Worm (Caenorhabditis elegans) whole organism, mixed stage, embryonic: ENCODE measurements around the gene msp-78.

Source experiments
- bed-3 ChIP-seq: fragments of 200-800 bp; sonication (Bioruptor generic); optimal IDR thresholded peaks from 3 replicates; lab custom pipeline; 2018; ENCODE audit warnings: mild to moderate bottlenecking, missing genetic modification characterization, moderate library complexity, missing compliant biosample characterization
- blmp-1 ChIP-seq: fragments of 150-350 bp; optimal IDR thresholded peaks from 2 replicates; lab custom pipeline; 2014; ENCODE audit warnings: missing biosample characterization, missing genetic modification characterization
- ces-1 ChIP-seq: fragments of 150-350 bp; optimal IDR thresholded peaks from 2 replicates; lab custom pipeline; 2014; ENCODE audit warnings: missing biosample characterization, missing genetic modification reagents, missing genetic modification characterization
- cnd-1 ChIP-seq: fragments of 200-800 bp; sonication (Bioruptor generic); optimal IDR thresholded peaks from 2 replicates; lab custom pipeline; 2018; ENCODE audit warnings: mild to moderate bottlenecking, missing genetic modification characterization, missing compliant biosample characterization
- drap-1 ChIP-seq: fragments of 200-800 bp; sonication (Bioruptor generic); optimal IDR thresholded peaks from 3 replicates; lab custom pipeline; 2018; ENCODE audit warnings: mild to moderate bottlenecking, missing genetic modification characterization, missing compliant biosample characterization
- lin-13 ChIP-seq: fragments of 150-350 bp; optimal IDR thresholded peaks from 2 replicates; lab custom pipeline; 2014; ENCODE audit warnings: missing biosample characterization, missing genetic modification characterization
- lsy-2 ChIP-seq: fragments of 150-350 bp; optimal IDR thresholded peaks from 2 replicates; lab custom pipeline; 2014; ENCODE audit warnings: missing biosample characterization, missing genetic modification characterization
- mab-5 ChIP-seq: fragments of 150-350 bp; optimal IDR thresholded peaks from 2 replicates; lab custom pipeline; 2014; ENCODE audit warnings: missing biosample characterization, missing genetic modification characterization
- mep-1 ChIP-seq: fragments of 150-350 bp; optimal IDR thresholded peaks from 2 replicates; lab custom pipeline; 2017; ENCODE audit warnings: missing biosample characterization, missing genetic modification reagents, missing genetic modification characterization, inconsistent platforms
- nhr-237 ChIP-seq: fragments of 150-350 bp; optimal IDR thresholded peaks from 2 replicates; lab custom pipeline; 2014; ENCODE audit warnings: missing biosample characterization, missing genetic modification characterization
- nhr-76 ChIP-seq: sonication (generic microtip); optimal IDR thresholded peaks from 2 replicates; lab custom pipeline; 2017; ENCODE audit warnings: missing biosample characterization, missing genetic modification characterization
- snpc-4 ChIP-seq: fragments of 150-350 bp; optimal IDR thresholded peaks from 2 replicates; lab custom pipeline; 2014; ENCODE audit warnings: missing biosample characterization, missing genetic modification characterization
- unc-62 ChIP-seq: fragments of 150-350 bp; optimal IDR thresholded peaks from 2 replicates; lab custom pipeline; 2014; ENCODE audit warnings: missing biosample characterization, missing genetic modification reagents, missing genetic modification characterization
- zip-8 ChIP-seq: fragments of 150-350 bp; optimal IDR thresholded peaks from 2 replicates; lab custom pipeline; 2014; ENCODE audit warnings: missing biosample characterization, missing genetic modification characterization

ce11 chrIV:9762667-9763173, 7.1 kb upstream of the msp-78 start:
- TF ChIP-seq drap-1 (GFP tag; lab: Kevin White, UChicago) (no peak), mab-5 (tag; lab: Kevin White, UChicago) (no peak), lin-13 (no peak), ces-1 (no peak), bed-3 (GFP tag; lab: Kevin White, UChicago) (no peak), nhr-237 (no peak), zip-8 (tag; lab: Kevin White, UChicago) (no peak), mep-1 (tag; lab: Kevin White, UChicago) (no peak), snpc-4 (tag; lab: Kevin White, UChicago) (no peak), lsy-2 (tag; lab: Kevin White, UChicago) (no peak), cnd-1 (tag; lab: Kevin White, UChicago) (no peak), unc-62 (no peak), nhr-76 (tag; lab: Kevin White, UChicago) (no peak), blmp-1 (tag; lab: Kevin White, UChicago) (no peak)
